Fruit fly (Drosophila melanogaster) whole organism, embryonic: Measurements from ENCODE around the gene CG8960.

Experiments used
- Adf1 ChIP-seq: fragments of 200-800 bp; sonication (Bioruptor generic); IDR thresholded peaks from 2 replicates; pipeline ENCODE4 v1.3.6; 2022; ENCODE audit warnings: missing biosample characterization, missing genetic modification characterization
- CG11723 ChIP-seq: fragments of 200-800 bp; sonication (Bioruptor generic); optimal IDR thresholded peaks from 2 replicates; lab custom pipeline; 2017; ENCODE audit warnings: missing biosample characterization, mild to moderate bottlenecking, missing genetic modification characterization
- CG12659 ChIP-seq: fragments of 200-800 bp; sonication (Bioruptor generic); optimal IDR thresholded peaks from 3 replicates; lab custom pipeline; 2017; ENCODE audit warnings: mild to moderate bottlenecking, missing biosample characterization, missing genetic modification reagents, missing genetic modification characterization
- CG17385 ChIP-seq: fragments of 200-800 bp; sonication (Bioruptor generic); optimal IDR thresholded peaks from 3 replicates; lab custom pipeline; 2018; ENCODE audit warnings: missing biosample characterization, mild to moderate bottlenecking, missing genetic modification characterization
- CG17568 ChIP-seq: fragments of 200-800 bp; sonication (Bioruptor generic); optimal IDR thresholded peaks from 2 replicates; lab custom pipeline; 2018; ENCODE audit warnings: missing biosample characterization, mild to moderate bottlenecking, missing genetic modification characterization, moderate library complexity
- CG17612 ChIP-seq: fragments of 200-800 bp; sonication (Bioruptor generic); IDR thresholded peaks from 2 replicates; pipeline ENCODE4 v1.3.6; 2022; ENCODE audit warnings: missing biosample characterization, missing genetic modification characterization
- CG17802 ChIP-seq: fragments of 200-800 bp; sonication (Bioruptor generic); optimal IDR thresholded peaks from 2 replicates; lab custom pipeline; 2018; ENCODE audit warnings: missing biosample characterization, mild to moderate bottlenecking, missing genetic modification characterization, moderate library complexity
- CG3065 ChIP-seq: fragments of 200-800 bp; sonication (Bioruptor generic); optimal IDR thresholded peaks from 2 replicates; lab custom pipeline; 2016; ENCODE audit warnings: missing biosample characterization, missing genetic modification characterization
- CG34376 ChIP-seq: fragments of 200-800 bp; sonication (Bioruptor generic); optimal IDR thresholded peaks from 2 replicates; lab custom pipeline; 2018; ENCODE audit warnings: missing biosample characterization, mild to moderate bottlenecking, missing genetic modification characterization
- CG34422 ChIP-seq: fragments of 200-800 bp; sonication (Bioruptor generic); IDR thresholded peaks from 3 replicates; pipeline ENCODE4 v1.3.6; 2022; ENCODE audit warnings: missing biosample characterization, missing genetic modification characterization
- CG3838 ChIP-seq: fragments of 200-800 bp; sonication (Bioruptor generic); optimal IDR thresholded peaks from 3 replicates; lab custom pipeline; 2016; ENCODE audit warnings: missing biosample characterization, missing genetic modification characterization
- CG4617 ChIP-seq: fragments of 200-800 bp; sonication (Bioruptor generic); optimal IDR thresholded peaks from 3 replicates; lab custom pipeline; 2016; ENCODE audit warnings: missing biosample characterization, missing genetic modification characterization, borderline replicate concordance
- CG5953 ChIP-seq: fragments of 200-800 bp; sonication (Bioruptor generic); IDR thresholded peaks from 2 replicates; pipeline ENCODE4 v1.3.6; 2022; ENCODE audit warnings: missing biosample characterization, missing genetic modification characterization
- CG6813 ChIP-seq: fragments of 200-800 bp; sonication (Bioruptor generic); optimal IDR thresholded peaks from 2 replicates; lab custom pipeline; 2017; ENCODE audit warnings: missing biosample characterization, missing genetic modification characterization, mild to moderate bottlenecking, moderate library complexity, missing genetic modification reagents
- CG8290 ChIP-seq, 3 experiments: fragments of 200-800 bp; sonication (Bioruptor generic); optimal IDR thresholded peaks; 2 replicates each; lab custom pipeline; 2016 to 2019; ENCODE audit warnings: missing biosample characterization in 3 of 3, missing genetic modification characterization in 3 of 3, mild to moderate bottlenecking in 2 of 3, moderate library complexity in 1 of 3
- CG8924 ChIP-seq: fragments of 200-800 bp; optimal IDR thresholded peaks from 3 replicates; lab custom pipeline; 2019; ENCODE audit warnings: missing biosample characterization, mild to moderate bottlenecking, missing genetic modification characterization, moderate library complexity
- CG9215 ChIP-seq: fragments of 200-800 bp; sonication (Bioruptor generic); IDR thresholded peaks from 2 replicates; pipeline ENCODE4 v1.3.6; 2022; ENCODE audit warnings: missing biosample characterization, missing genetic modification characterization
- E2f2 ChIP-seq: fragments of 200-800 bp; sonication (Bioruptor generic); IDR thresholded peaks from 2 replicates; pipeline ENCODE4 v1.3.6; 2022; ENCODE audit warnings: missing biosample characterization, missing genetic modification characterization
- Fer3 ChIP-seq: fragments of 200-800 bp; sonication (Bioruptor generic); optimal IDR thresholded peaks from 2 replicates; lab custom pipeline; 2018; ENCODE audit warnings: missing biosample characterization, mild to moderate bottlenecking, missing genetic modification characterization, moderate library complexity
- Gsc ChIP-seq: fragments of 200-800 bp; sonication (Bioruptor generic); IDR thresholded peaks from 2 replicates; pipeline ENCODE4 v1.3.6; 2022; ENCODE audit warnings: missing biosample characterization, missing genetic modification characterization
- HmgZ ChIP-seq: fragments of 200-800 bp; sonication (Bioruptor generic); optimal IDR thresholded peaks from 2 replicates; lab custom pipeline; 2018; ENCODE audit warnings: missing biosample characterization, mild to moderate bottlenecking, missing genetic modification characterization
- Hmr ChIP-seq: fragments of 200-800 bp; sonication (Bioruptor generic); optimal IDR thresholded peaks from 3 replicates; lab custom pipeline; 2017; ENCODE audit warnings: mild to moderate bottlenecking, missing biosample characterization, missing genetic modification reagents, missing genetic modification characterization
- MBD-R2 ChIP-seq: fragments of 200-800 bp; sonication (Bioruptor generic); IDR thresholded peaks from 2 replicates; pipeline ENCODE4 v1.3.6; 2022; ENCODE audit warnings: missing biosample characterization, missing genetic modification characterization
- MESR4 ChIP-seq: fragments of 200-800 bp; sonication (Bioruptor generic); optimal IDR thresholded peaks from 2 replicates; lab custom pipeline; 2018; ENCODE audit warnings: missing biosample characterization, mild to moderate bottlenecking, missing genetic modification characterization, moderate library complexity
- Mad ChIP-seq: fragments of 200-800 bp; sonication (Bioruptor generic); optimal IDR thresholded peaks from 2 replicates; lab custom pipeline; 2016; ENCODE audit warnings: missing biosample characterization, missing genetic modification characterization
- NK7.1 ChIP-seq: fragments of 200-800 bp; sonication (Bioruptor generic); optimal IDR thresholded peaks from 3 replicates; lab custom pipeline; 2016; ENCODE audit warnings: missing biosample characterization, missing genetic modification characterization
- Nf-YC ChIP-seq: fragments of 200-800 bp; optimal IDR thresholded peaks from 3 replicates; lab custom pipeline; 2019; ENCODE audit warnings: missing biosample characterization, mild to moderate bottlenecking, missing genetic modification characterization, moderate library complexity
- Rfx ChIP-seq: fragments of 200-800 bp; sonication (Bioruptor generic); IDR thresholded peaks from 2 replicates; pipeline ENCODE4 v1.3.6; 2022; ENCODE audit warnings: missing biosample characterization, missing genetic modification characterization
- Rx ChIP-seq: fragments of 200-800 bp; sonication (Bioruptor generic); IDR thresholded peaks from 2 replicates; pipeline ENCODE4 v1.3.6; 2022; ENCODE audit warnings: missing biosample characterization, missing genetic modification characterization
- Scr ChIP-seq: fragments of 200-800 bp; sonication (Bioruptor generic); IDR thresholded peaks from 2 replicates; pipeline ENCODE4 v1.3.6; 2022; ENCODE audit warnings: missing biosample characterization, missing genetic modification characterization; ENCODE audit not compliant: partially characterized antibody
- Taf1 ChIP-seq: fragments of 200-800 bp; sonication (Bioruptor generic); IDR thresholded peaks from 2 replicates; pipeline ENCODE4 v1.3.6; 2022; ENCODE audit warnings: missing biosample characterization, missing genetic modification characterization
- bbx ChIP-seq: fragments of 200-800 bp; sonication (Bioruptor generic); IDR thresholded peaks from 2 replicates; pipeline ENCODE4 v1.3.6; 2022; ENCODE audit warnings: missing biosample characterization, missing genetic modification characterization; ENCODE audit not compliant: partially characterized antibody
- bigmax ChIP-seq: fragments of 200-800 bp; sonication (Bioruptor generic); optimal IDR thresholded peaks from 2 replicates; lab custom pipeline; 2018; ENCODE audit warnings: missing biosample characterization, mild to moderate bottlenecking, missing genetic modification characterization
- corto ChIP-seq: fragments of 200-800 bp; sonication (Bioruptor generic); optimal IDR thresholded peaks from 2 replicates; lab custom pipeline; 2016; ENCODE audit warnings: missing biosample characterization, mild to moderate bottlenecking, missing genetic modification characterization, moderate library complexity
- crc ChIP-seq: fragments of 200-800 bp; sonication (Bioruptor generic); optimal IDR thresholded peaks from 2 replicates; lab custom pipeline; 2016; ENCODE audit warnings: missing biosample characterization, missing genetic modification characterization
- croc ChIP-seq: fragments of 200-800 bp; sonication (Bioruptor generic); conservative IDR thresholded peaks from 3 replicates; pipeline ENCODE4 v1.3.6; 2022; ENCODE audit warnings: missing biosample characterization, missing genetic modification characterization
- crol ChIP-seq: fragments of 200-800 bp; sonication (Bioruptor generic); IDR thresholded peaks from 2 replicates; pipeline ENCODE4 v1.3.6; 2022; ENCODE audit warnings: missing biosample characterization, missing genetic modification characterization
- dpn ChIP-seq, 2 experiments: fragments of 200-800 bp; sonication (Bioruptor generic); optimal IDR thresholded peaks; 3 replicates each; lab custom pipeline; 2016; ENCODE audit warnings: missing biosample characterization in 2 of 2, missing genetic modification characterization in 2 of 2
- eyg ChIP-seq: fragments of 200-800 bp; sonication (Bioruptor generic); optimal IDR thresholded peaks from 3 replicates; lab custom pipeline; 2016; ENCODE audit warnings: missing biosample characterization, missing genetic modification characterization
- her ChIP-seq: fragments of 200-800 bp; sonication (Bioruptor generic); optimal IDR thresholded peaks from 2 replicates; lab custom pipeline; 2016; ENCODE audit warnings: missing biosample characterization, missing genetic modification characterization
- hth ChIP-seq: fragments of >200 bp; optimal IDR thresholded peaks from 2 replicates; lab custom pipeline; 2017; ENCODE audit warnings: inconsistent platforms
- kni ChIP-seq: fragments of 200-800 bp; sonication (Bioruptor generic); optimal IDR thresholded peaks from 3 replicates; lab custom pipeline; 2017; ENCODE audit warnings: mild to moderate bottlenecking, missing biosample characterization, missing genetic modification reagents, missing genetic modification characterization
- lbe ChIP-seq: fragments of 200-800 bp; sonication (Bioruptor generic); optimal IDR thresholded peaks from 2 replicates; lab custom pipeline; 2016; ENCODE audit warnings: missing biosample characterization, mild to moderate bottlenecking, missing genetic modification characterization
- lola ChIP-seq, 3 experiments: fragments of >200 bp in 2 of 3; fragments of 200-800 bp in 1 of 3; sonication (Bioruptor generic) in 1 of 3; optimal IDR thresholded peaks; 2 replicates each; lab custom pipeline; 2017 to 2019; ENCODE audit warnings: missing biosample characterization in 3 of 3, missing genetic modification characterization in 3 of 3, mild to moderate bottlenecking in 1 of 3, moderate library complexity in 1 of 3
- nerfin-2 ChIP-seq: fragments of 200-800 bp; sonication (Bioruptor generic); IDR thresholded peaks from 2 replicates; pipeline ENCODE4 v1.3.6; 2022; ENCODE audit warnings: missing biosample characterization, missing genetic modification characterization; ENCODE audit not compliant: partially characterized antibody
- ssp ChIP-seq: fragments of 200-800 bp; sonication (Bioruptor generic); IDR thresholded peaks from 2 replicates; pipeline ENCODE4 v1.3.6; 2022; ENCODE audit warnings: missing biosample characterization, missing genetic modification characterization
- tin ChIP-seq: fragments of 200-800 bp; sonication (Bioruptor generic); optimal IDR thresholded peaks from 3 replicates; lab custom pipeline; 2016; ENCODE audit warnings: missing biosample characterization, missing genetic modification characterization
- tio ChIP-seq: fragments of 200-800 bp; sonication (Bioruptor generic); optimal IDR thresholded peaks from 2 replicates; lab custom pipeline; 2017; ENCODE audit warnings: missing biosample characterization, missing genetic modification characterization, inconsistent platforms
- wor ChIP-seq: fragments of 200-800 bp; sonication (Bioruptor generic); IDR thresholded peaks from 2 replicates; pipeline ENCODE4 v1.3.6; 2022; ENCODE audit warnings: missing biosample characterization, missing genetic modification characterization

CG8960 gene

DNA sequence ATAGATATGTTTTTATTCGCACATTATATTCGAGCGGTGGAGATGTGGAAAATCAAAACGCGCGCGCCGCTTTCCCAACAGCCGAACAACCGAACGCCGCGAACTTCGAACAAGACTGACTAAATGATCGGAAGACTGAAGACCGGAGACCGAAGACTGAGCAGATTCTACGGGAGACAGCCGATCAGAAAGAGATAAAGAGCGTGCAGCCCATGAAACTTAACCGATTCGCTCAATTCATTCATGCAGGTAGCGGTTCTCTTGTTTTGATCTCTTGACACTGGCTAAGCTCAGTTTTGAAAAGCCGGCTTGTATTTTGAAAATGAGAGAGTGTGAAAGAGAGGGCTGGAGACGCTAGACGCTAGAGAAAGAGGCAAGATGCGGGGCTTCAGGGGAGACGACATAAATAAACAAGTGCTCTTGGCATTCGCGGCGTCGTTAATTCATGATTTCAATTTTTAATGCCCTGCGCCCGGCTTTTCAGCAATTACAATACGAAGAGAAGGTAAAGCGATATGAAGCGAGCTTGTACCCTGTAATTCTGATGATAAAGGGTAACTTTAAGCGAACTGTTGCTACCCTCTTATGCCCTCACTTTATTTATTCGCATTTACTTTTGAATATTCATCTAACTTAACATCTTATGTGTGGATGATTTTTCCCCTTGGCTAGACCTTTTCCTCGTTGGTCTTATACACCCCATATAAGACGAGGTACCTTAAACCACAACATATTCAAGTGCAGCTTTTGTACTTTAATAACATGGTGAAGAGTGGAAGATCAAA lies 45.0 kb upstream of the CG8960 start, which contains the start of gene zormin (continued):
- no peak for TF ChIP-seq Scr (GFP tag; lab: Robert Waterston, UW)
- no peak; the same call in none of the 2 replicates for TF ChIP-seq Rfx (GFP tag; lab: Robert Waterston, UW)
- TF ChIP-seq lbe = peak; percentile 36
- TF ChIP-seq CG8924 (tag; lab: Kevin White, UChicago) = no peak
- TF ChIP-seq eyg (GFP tag; lab: Kevin White, UChicago) = no peak
- no peak for TF ChIP-seq Gsc (GFP tag; lab: Robert Waterston, UW)
- no peak for TF ChIP-seq bigmax (GFP tag; lab: Kevin White, UChicago)
- TF ChIP-seq dpn (GFP tag; optimal IDR thresholded peaks at IDR 0.05; lab: Kevin White, UChicago) = no peak
- no peak for TF ChIP-seq ssp (GFP tag; lab: Robert Waterston, UW)
- TF ChIP-seq bbx (GFP tag; lab: Robert Waterston, UW) = no peak
- no peak for TF ChIP-seq NK7.1 (GFP tag; lab: Kevin White, UChicago)
- TF ChIP-seq MESR4 (GFP tag; lab: Kevin White, UChicago) = no peak
- peak; percentile 16 for TF ChIP-seq tin
- TF ChIP-seq Taf1 = no peak
- TF ChIP-seq tio (GFP tag; lab: Kevin White, UChicago) = no peak
- no peak for TF ChIP-seq hth (lab: Kevin White, UChicago)
- no peak for TF ChIP-seq Hmr (GFP tag; lab: Kevin White, UChicago)
- no peak for TF ChIP-seq CG17612 (GFP tag; lab: Robert Waterston, UW)
- TF ChIP-seq CG5953 (GFP tag; lab: Robert Waterston, UW) = no peak
- no peak for TF ChIP-seq her (GFP tag; lab: Kevin White, UChicago)
- TF ChIP-seq kni (GFP tag; lab: Kevin White, UChicago) = peak; percentile 27
- TF ChIP-seq CG34422 (GFP tag; lab: Robert Waterston, UW) = no peak
- TF ChIP-seq CG34376 (GFP tag; lab: Kevin White, UChicago) = peak; percentile 15
- no peak for TF ChIP-seq CG3065 (GFP tag; lab: Kevin White, UChicago)
- 0 out of 2 replicates have a peak, but pooled peaks have one; percentile 26 for TF ChIP-seq Rx
- peak; percentile 13; the same call in 1 of the 2 replicates for TF ChIP-seq E2f2 (GFP tag; lab: Robert Waterston, UW)
- peak; percentile 39 for TF ChIP-seq corto
- TF ChIP-seq CG11723 (GFP tag; lab: Kevin White, UChicago) = no peak
- no peak for TF ChIP-seq HmgZ (tag; lab: Kevin White, UChicago)
- TF ChIP-seq croc (GFP tag; lab: Robert Waterston, UW) = peak; percentile 13; the same call in 1 of the 3 replicates
- no peak for TF ChIP-seq CG3838 (GFP tag; lab: Kevin White, UChicago)
- no peak for TF ChIP-seq Fer3 (tag; lab: Kevin White, UChicago)
- no peak for TF ChIP-seq CG8290 (GFP tag; optimal IDR thresholded peaks at IDR 0.05; lab: Kevin White, UChicago)
- peak in 1 of 2 experiments; percentile 21 for TF ChIP-seq CG8290 (tag; optimal IDR thresholded peaks at IDR 0.05; lab: Kevin White, UChicago)
- no peak for TF ChIP-seq CG17802 (tag; lab: Kevin White, UChicago)
- no peak for TF ChIP-seq CG17385
- TF ChIP-seq wor (GFP tag; lab: Robert Waterston, UW) = no peak
- TF ChIP-seq MBD-R2 = no peak
- no peak for TF ChIP-seq CG6813 (GFP tag; lab: Kevin White, UChicago)
- TF ChIP-seq CG12659 (GFP tag; lab: Kevin White, UChicago) = no peak
- peak; percentile 76 for TF ChIP-seq crol
- TF ChIP-seq Adf1 = no peak
- no peak for TF ChIP-seq nerfin-2 (GFP tag; lab: Robert Waterston, UW)
- no peak for TF ChIP-seq Nf-YC (tag; lab: Kevin White, UChicago)
- no peak for TF ChIP-seq CG17568 (GFP tag; lab: Kevin White, UChicago)
- no peak for TF ChIP-seq CG4617 (GFP tag; lab: Kevin White, UChicago)
- peak; percentile 8 for TF ChIP-seq crc (GFP tag; lab: Kevin White, UChicago)
- no peak for TF ChIP-seq CG9215 (GFP tag; lab: Robert Waterston, UW)
- TF ChIP-seq Mad = no peak
- no peak for TF ChIP-seq lola (GFP tag; optimal IDR thresholded peaks at IDR 0.05; lab: Kevin White, UChicago)
